Worm (Caenorhabditis elegans) whole organism, late embryonic: ENCODE data around the gene T14B4.5.

Experiments used
- C08G9.2 ChIP-seq: sonication (generic microtip); optimal IDR thresholded peaks from 2 replicates; lab custom pipeline; 2016; ENCODE audit warnings: mild to moderate bottlenecking, missing genetic modification characterization, moderate library complexity, missing compliant biosample characterization
- ceh-9 ChIP-seq: sonication (generic microtip); optimal IDR thresholded peaks from 2 replicates; lab custom pipeline; 2016; ENCODE audit warnings: mild to moderate bottlenecking, missing genetic modification characterization, inconsistent platforms, missing compliant biosample characterization
- lin-11 ChIP-seq: fragments of 200-800 bp; sonication (Bioruptor generic); optimal IDR thresholded peaks from 2 replicates; lab custom pipeline; 2018; ENCODE audit warnings: mild to moderate bottlenecking, missing genetic modification characterization, missing compliant biosample characterization
- nfya-1 ChIP-seq: sonication (generic microtip); optimal IDR thresholded peaks from 2 replicates; lab custom pipeline; 2017; ENCODE audit warnings: missing genetic modification characterization, mild to moderate bottlenecking, missing compliant biosample characterization, antibody characterized with exemption, moderate library complexity
- odd-2 ChIP-seq: sonication (generic microtip); optimal IDR thresholded peaks from 2 replicates; lab custom pipeline; 2017; ENCODE audit warnings: antibody characterized with exemption, mild to moderate bottlenecking, missing genetic modification characterization, missing compliant biosample characterization
- pha-4 ChIP-seq: fragments of 150-350 bp; optimal IDR thresholded peaks from 2 replicates; lab custom pipeline; 2018; ENCODE audit warnings: missing biosample characterization, missing genetic modification reagents, missing genetic modification characterization
- pqm-1 ChIP-seq: sonication (generic microtip); optimal IDR thresholded peaks from 2 replicates; lab custom pipeline; 2016; ENCODE audit warnings: missing genetic modification characterization, missing compliant biosample characterization
- tbx-2 ChIP-seq: sonication (generic microtip); optimal IDR thresholded peaks from 2 replicates; lab custom pipeline; 2016; ENCODE audit warnings: missing genetic modification characterization, missing compliant biosample characterization

- no peak for TF ChIP-seq tbx-2 (tag; lab: Kevin White, UChicago)
- TF ChIP-seq pqm-1 (tag; lab: Kevin White, UChicago) = no peak
- no peak for TF ChIP-seq ceh-9 (tag; lab: Kevin White, UChicago)
- no peak for TF ChIP-seq nfya-1 (tag; lab: Kevin White, UChicago)
- no peak for TF ChIP-seq odd-2 (tag; lab: Kevin White, UChicago)
- TF ChIP-seq pha-4 (tag; lab: Kevin White, UChicago) = no peak
- no peak for TF ChIP-seq C08G9.2 (tag; lab: Kevin White, UChicago)
- no peak for TF ChIP-seq lin-11 (tag; lab: Kevin White, UChicago)
Observed at ce11 chrII:6746404-6746803, 29.7 kb downstream of the T14B4.5 start, which contains the start of gene F41G3.5.
